Fruit fly (Drosophila melanogaster) whole organism, embryonic: ENCODE data around the gene Dus3.

Experiments
- Asciz ChIP-seq: fragments of 200-800 bp; sonication (Bioruptor generic); optimal IDR thresholded peaks from 2 replicates; lab custom pipeline; 2017; ENCODE audit warnings: missing biosample characterization, mild to moderate bottlenecking, missing genetic modification characterization, missing genetic modification reagents
- Atf-2 ChIP-seq: fragments of 200-800 bp; sonication (Bioruptor generic); optimal IDR thresholded peaks from 2 replicates; lab custom pipeline; 2016; ENCODE audit warnings: missing biosample characterization, missing genetic modification characterization
- Bdp1 ChIP-seq: fragments of 200-800 bp; sonication (Bioruptor generic); optimal IDR thresholded peaks from 3 replicates; lab custom pipeline; 2016; ENCODE audit warnings: missing biosample characterization, missing genetic modification characterization
- Bgb ChIP-seq: fragments of 200-800 bp; sonication (Bioruptor generic); IDR thresholded peaks from 2 replicates; pipeline ENCODE4 v1.3.6; 2022; ENCODE audit warnings: missing biosample characterization, missing genetic modification characterization; ENCODE audit not compliant: partially characterized antibody
- CG1024 ChIP-seq: fragments of 200-800 bp; sonication (Bioruptor generic); IDR thresholded peaks from 2 replicates; pipeline ENCODE4 v1.3.6; 2022; ENCODE audit warnings: missing biosample characterization, missing genetic modification characterization
- CG10267 ChIP-seq: fragments of 200-800 bp; sonication (Bioruptor generic); optimal IDR thresholded peaks from 2 replicates; lab custom pipeline; 2018; ENCODE audit warnings: missing biosample characterization, mild to moderate bottlenecking, missing genetic modification characterization, moderate library complexity
- CG11504 ChIP-seq: fragments of 200-800 bp; sonication (Bioruptor generic); optimal IDR thresholded peaks from 3 replicates; lab custom pipeline; 2019; ENCODE audit warnings: missing biosample characterization, mild to moderate bottlenecking, missing genetic modification characterization, moderate library complexity
- CG11696 ChIP-seq: fragments of 200-800 bp; sonication (Bioruptor generic); IDR thresholded peaks from 2 replicates; pipeline ENCODE4 v1.3.6; 2022; ENCODE audit warnings: missing biosample characterization, missing genetic modification characterization
- CG13624 ChIP-seq: fragments of 200-800 bp; sonication (Bioruptor generic); optimal IDR thresholded peaks from 2 replicates; lab custom pipeline; 2016; ENCODE audit warnings: missing biosample characterization, missing genetic modification characterization
- CG14667 ChIP-seq: fragments of 200-800 bp; sonication (Bioruptor generic); IDR thresholded peaks from 2 replicates; pipeline ENCODE4 v1.3.6; 2022; ENCODE audit warnings: missing biosample characterization, missing genetic modification characterization
- CG14710 ChIP-seq: fragments of 200-800 bp; sonication (Bioruptor generic); optimal IDR thresholded peaks from 3 replicates; lab custom pipeline; 2019; ENCODE audit warnings: missing biosample characterization, mild to moderate bottlenecking, missing genetic modification characterization, moderate library complexity
- CG15011 ChIP-seq: fragments of 200-800 bp; sonication (Bioruptor generic); optimal IDR thresholded peaks from 3 replicates; lab custom pipeline; 2018; ENCODE audit warnings: missing biosample characterization, mild to moderate bottlenecking, missing genetic modification characterization
- CG1647 ChIP-seq: fragments of 200-800 bp; sonication (Bioruptor generic); optimal IDR thresholded peaks from 3 replicates; lab custom pipeline; 2016; ENCODE audit warnings: missing biosample characterization, missing genetic modification characterization
- CG17568 ChIP-seq: fragments of 200-800 bp; sonication (Bioruptor generic); optimal IDR thresholded peaks from 2 replicates; lab custom pipeline; 2018; ENCODE audit warnings: missing biosample characterization, mild to moderate bottlenecking, missing genetic modification characterization, moderate library complexity
- CG17912 ChIP-seq: fragments of 200-800 bp; sonication (Bioruptor generic); optimal IDR thresholded peaks from 2 replicates; lab custom pipeline; 2018; ENCODE audit warnings: missing biosample characterization, mild to moderate bottlenecking, missing genetic modification characterization
- CG18619 ChIP-seq: fragments of 200-800 bp; sonication (Bioruptor generic); optimal IDR thresholded peaks from 3 replicates; lab custom pipeline; 2017; ENCODE audit warnings: missing biosample characterization, mild to moderate bottlenecking, missing genetic modification characterization
- CG30403 ChIP-seq: fragments of 200-800 bp; sonication (Bioruptor generic); optimal IDR thresholded peaks from 3 replicates; lab custom pipeline; 2016; ENCODE audit warnings: missing biosample characterization, missing genetic modification characterization
- CG3065 ChIP-seq: fragments of 200-800 bp; sonication (Bioruptor generic); optimal IDR thresholded peaks from 2 replicates; lab custom pipeline; 2016; ENCODE audit warnings: missing biosample characterization, missing genetic modification characterization
- CG3281 ChIP-seq: fragments of 200-800 bp; sonication (Bioruptor generic); optimal IDR thresholded peaks from 3 replicates; lab custom pipeline; 2017; ENCODE audit warnings: missing biosample characterization, mild to moderate bottlenecking, missing genetic modification characterization
- CG33557 ChIP-seq: fragments of 200-800 bp; sonication (Bioruptor generic); optimal IDR thresholded peaks from 2 replicates; lab custom pipeline; 2019; ENCODE audit warnings: missing biosample characterization, mild to moderate bottlenecking, missing genetic modification characterization, moderate library complexity
- CG4404 ChIP-seq: fragments of 200-800 bp; sonication (Bioruptor generic); IDR thresholded peaks from 2 replicates; pipeline ENCODE4 v1.3.6; 2022; ENCODE audit warnings: missing biosample characterization, missing genetic modification characterization
- CG6854 ChIP-seq: fragments of 200-800 bp; sonication (Bioruptor generic); optimal IDR thresholded peaks from 3 replicates; lab custom pipeline; 2017; ENCODE audit warnings: missing biosample characterization, mild to moderate bottlenecking, missing genetic modification characterization
- CG8089 ChIP-seq: fragments of 200-800 bp; sonication (Bioruptor generic); optimal IDR thresholded peaks from 3 replicates; lab custom pipeline; 2016; ENCODE audit warnings: missing biosample characterization, missing genetic modification characterization
- CG8944 ChIP-seq: fragments of 200-800 bp; sonication (Bioruptor generic); optimal IDR thresholded peaks from 3 replicates; lab custom pipeline; 2016; ENCODE audit warnings: missing biosample characterization, missing genetic modification characterization
- CHES-1-like ChIP-seq: fragments of 200-800 bp; sonication (Bioruptor generic); optimal IDR thresholded peaks from 2 replicates; lab custom pipeline; 2016; ENCODE audit warnings: missing biosample characterization, missing genetic modification characterization
- Dp ChIP-seq: fragments of 200-800 bp; sonication (Bioruptor generic); optimal IDR thresholded peaks from 2 replicates; lab custom pipeline; 2018; ENCODE audit warnings: missing biosample characterization, mild to moderate bottlenecking, missing genetic modification characterization, moderate library complexity
- E2f1 ChIP-seq: fragments of 200-800 bp; sonication (Bioruptor generic); IDR thresholded peaks from 2 replicates; pipeline ENCODE4 v1.3.6; 2022; ENCODE audit warnings: missing biosample characterization, missing genetic modification characterization
- Gsc ChIP-seq: fragments of 200-800 bp; sonication (Bioruptor generic); IDR thresholded peaks from 2 replicates; pipeline ENCODE4 v1.3.6; 2022; ENCODE audit warnings: missing biosample characterization, missing genetic modification characterization
- NK7.1 ChIP-seq: fragments of 200-800 bp; sonication (Bioruptor generic); optimal IDR thresholded peaks from 3 replicates; lab custom pipeline; 2016; ENCODE audit warnings: missing biosample characterization, missing genetic modification characterization
- Ravus ChIP-seq: fragments of 200-800 bp; sonication (Bioruptor generic); IDR thresholded peaks from 2 replicates; pipeline ENCODE4 v1.3.6; 2022; ENCODE audit warnings: missing biosample characterization, missing genetic modification characterization
- aop ChIP-seq: fragments of 200-800 bp; sonication (Bioruptor generic); IDR thresholded peaks from 2 replicates; pipeline ENCODE4 v1.3.6; 2022; ENCODE audit warnings: missing biosample characterization, missing genetic modification characterization
- ap ChIP-seq: fragments of 200-800 bp; sonication (Bioruptor generic); IDR thresholded peaks from 2 replicates; pipeline ENCODE4 v1.3.6; 2022; ENCODE audit warnings: missing biosample characterization, missing genetic modification characterization
- ato ChIP-seq: fragments of 200-800 bp; sonication (Bioruptor generic); IDR thresholded peaks from 2 replicates; pipeline ENCODE4 v1.3.6; 2022; ENCODE audit warnings: missing biosample characterization, missing genetic modification characterization; ENCODE audit not compliant: partially characterized antibody
- bsh ChIP-seq, 2 experiments: fragments of 200-800 bp; sonication (Bioruptor generic); optimal IDR thresholded peaks; 2 replicates each; lab custom pipeline; 2017 to 2018; ENCODE audit warnings: mild to moderate bottlenecking in 2 of 2, missing biosample characterization in 2 of 2, missing genetic modification characterization in 2 of 2, moderate library complexity in 1 of 2
- btn ChIP-seq: fragments of 200-800 bp; sonication (Bioruptor generic); optimal IDR thresholded peaks from 2 replicates; lab custom pipeline; 2016; ENCODE audit warnings: missing biosample characterization, missing genetic modification characterization
- caup ChIP-seq: fragments of 200-800 bp; sonication (Bioruptor generic); optimal IDR thresholded peaks from 3 replicates; lab custom pipeline; 2017; ENCODE audit warnings: missing biosample characterization, mild to moderate bottlenecking, missing genetic modification characterization, moderate library complexity; ENCODE audit not compliant: severe bottlenecking
- en ChIP-seq: fragments of 200-800 bp; sonication (Bioruptor generic); optimal IDR thresholded peaks from 2 replicates; lab custom pipeline; 2016; ENCODE audit warnings: missing biosample characterization, missing genetic modification characterization
- fu2 ChIP-seq: fragments of 200-800 bp; sonication (Bioruptor generic); optimal IDR thresholded peaks from 2 replicates; lab custom pipeline; 2016; ENCODE audit warnings: missing biosample characterization, missing genetic modification characterization
- hkb ChIP-seq, 2 experiments: fragments of 200-800 bp in 1 of 2; fragments of >200 bp in 1 of 2; sonication (Bioruptor generic) in 1 of 2; IDR thresholded peaks in 1 of 2; optimal IDR thresholded peaks in 1 of 2; 2 replicates each; pipeline versions ENCODE4 v1.3.6 to Lab custom; 2017 to 2022; ENCODE audit warnings: missing biosample characterization in 1 of 2, missing genetic modification characterization in 1 of 2
- hth ChIP-seq: fragments of >200 bp; optimal IDR thresholded peaks from 2 replicates; lab custom pipeline; 2017; ENCODE audit warnings: inconsistent platforms
- kay ChIP-seq: fragments of 200-800 bp; sonication (Bioruptor generic); optimal IDR thresholded peaks from 2 replicates; lab custom pipeline; 2016; ENCODE audit warnings: missing biosample characterization, missing genetic modification characterization
- lab ChIP-seq: fragments of 200-800 bp; sonication (Bioruptor generic); optimal IDR thresholded peaks from 3 replicates; lab custom pipeline; 2017; ENCODE audit warnings: missing biosample characterization, missing genetic modification characterization, mild to moderate bottlenecking, moderate library complexity, missing genetic modification reagents
- lola ChIP-seq, 3 experiments: fragments of >200 bp in 2 of 3; fragments of 200-800 bp in 1 of 3; sonication (Bioruptor generic) in 1 of 3; optimal IDR thresholded peaks; 2 replicates each; lab custom pipeline; 2017 to 2019; ENCODE audit warnings: missing biosample characterization in 3 of 3, missing genetic modification characterization in 3 of 3, mild to moderate bottlenecking in 1 of 3, moderate library complexity in 1 of 3
- nerfin-2 ChIP-seq: fragments of 200-800 bp; sonication (Bioruptor generic); IDR thresholded peaks from 2 replicates; pipeline ENCODE4 v1.3.6; 2022; ENCODE audit warnings: missing biosample characterization, missing genetic modification characterization; ENCODE audit not compliant: partially characterized antibody
- pum ChIP-seq: fragments of 200-800 bp; sonication (Bioruptor generic); optimal IDR thresholded peaks from 2 replicates; lab custom pipeline; 2016; ENCODE audit warnings: missing biosample characterization, missing genetic modification characterization
- ranshi ChIP-seq: fragments of 200-800 bp; sonication (Bioruptor generic); IDR thresholded peaks from 2 replicates; pipeline ENCODE4 v1.3.6; 2022; ENCODE audit warnings: missing biosample characterization, missing genetic modification characterization
- sr ChIP-seq: fragments of 200-800 bp; sonication (Bioruptor generic); IDR thresholded peaks from 3 replicates; pipeline ENCODE4 v1.3.6; 2022; ENCODE audit warnings: missing biosample characterization, missing genetic modification characterization
- stwl ChIP-seq: fragments of 200-800 bp; sonication (Bioruptor generic); optimal IDR thresholded peaks from 3 replicates; lab custom pipeline; 2018; ENCODE audit warnings: missing biosample characterization, mild to moderate bottlenecking, missing genetic modification characterization, moderate library complexity
- vvl ChIP-seq: fragments of 200-800 bp; sonication (Bioruptor generic); IDR thresholded peaks from 2 replicates; pipeline ENCODE4 v1.3.6; 2022; ENCODE audit warnings: missing biosample characterization, missing genetic modification characterization

Dus3 gene

dm6 chr2L:19758511-19759128 is at the start of gene Dus3, which contains the start of gene CG10628:
TSS of gene Dus3 (plus strand) at chr2L:19758879.
TSS of gene CG10628 (minus strand) at chr2L:19758615.
- peak; percentile 83 for TF ChIP-seq CG14667 (GFP tag; lab: Robert Waterston, UW)
- peak; percentile 80 for TF ChIP-seq CG11696 (GFP tag; lab: Robert Waterston, UW)
- TF ChIP-seq CG15011 (GFP tag; lab: Kevin White, UChicago): peak; percentile 80
- TF ChIP-seq kay (GFP tag; lab: Kevin White, UChicago): peak; percentile 86
- peak; percentile 95 for TF ChIP-seq lab
- peak; percentile 91 for TF ChIP-seq CG3281
- TF ChIP-seq ato: no peak
- peak; percentile 94 for TF ChIP-seq fu2 (GFP tag; lab: Kevin White, UChicago)
- TF ChIP-seq CG18619 (GFP tag; lab: Kevin White, UChicago): peak; percentile 83
- peak in 1 of 3 experiments; percentile 85 for TF ChIP-seq lola (GFP tag; optimal IDR thresholded peaks at IDR 0.05; lab: Kevin White, UChicago)
- peak; percentile 78 to 95 for TF ChIP-seq bsh (GFP tag; optimal IDR thresholded peaks at IDR 0.05; lab: Kevin White, UChicago)
- TF ChIP-seq CG8089 (GFP tag; lab: Kevin White, UChicago): peak; percentile 78
- TF ChIP-seq Bgb (GFP tag; lab: Robert Waterston, UW): peak; percentile 48; the same call in 1 of the 2 replicates
- TF ChIP-seq Ravus (GFP tag; lab: Robert Waterston, UW): peak; percentile 59
- peak; percentile 43 for TF ChIP-seq Dp (GFP tag; lab: Kevin White, UChicago)
- peak; percentile 77 for TF ChIP-seq CG3065
- no peak for TF ChIP-seq hth (lab: Kevin White, UChicago)
- no peak for TF ChIP-seq CG17568 (GFP tag; lab: Kevin White, UChicago)
- TF ChIP-seq ranshi (GFP tag; lab: Robert Waterston, UW): peak; percentile 93
- TF ChIP-seq CG1647 (GFP tag; lab: Kevin White, UChicago): peak; percentile 84
- peak; percentile 84 for TF ChIP-seq Bdp1 (GFP tag; lab: Kevin White, UChicago)
- TF ChIP-seq aop (GFP tag; lab: Robert Waterston, UW): peak; percentile 66
- TF ChIP-seq E2f1: peak; percentile 89
- peak; percentile 74 for TF ChIP-seq NK7.1 (GFP tag; lab: Kevin White, UChicago)
- peak; percentile 74 for TF ChIP-seq CG6854 (GFP tag; lab: Kevin White, UChicago)
- TF ChIP-seq Atf-2 (GFP tag; lab: Kevin White, UChicago): peak; percentile 84
- peak; percentile 78 for TF ChIP-seq CG1024
- peak; percentile 94 for TF ChIP-seq CHES-1-like (GFP tag; lab: Kevin White, UChicago)
- TF ChIP-seq nerfin-2 (GFP tag; lab: Robert Waterston, UW): no peak
- TF ChIP-seq CG11504 (tag; lab: Kevin White, UChicago): peak; percentile 90
- TF ChIP-seq CG14710 (tag; lab: Kevin White, UChicago): peak; percentile 92
- TF ChIP-seq CG33557 (GFP tag; lab: Kevin White, UChicago): peak; percentile 73
- TF ChIP-seq CG4404 (GFP tag; lab: Robert Waterston, UW): peak; percentile 79
- TF ChIP-seq btn (GFP tag; lab: Kevin White, UChicago): peak; percentile 80
- peak; percentile 82 for TF ChIP-seq CG8944 (GFP tag; lab: Kevin White, UChicago)
- TF ChIP-seq vvl (GFP tag; lab: Robert Waterston, UW): peak; percentile 96
- peak; percentile 78 for TF ChIP-seq ap (GFP tag; lab: Robert Waterston, UW)
- TF ChIP-seq Gsc: peak; percentile 78
- TF ChIP-seq CG17912: peak; percentile 68
- TF ChIP-seq caup (GFP tag; lab: Kevin White, UChicago): peak; percentile 91
- peak; percentile 73 for TF ChIP-seq Asciz (GFP tag; lab: Kevin White, UChicago)
- TF ChIP-seq CG10267: peak; percentile 81
- peak; percentile 83 for TF ChIP-seq en (GFP tag; lab: Kevin White, UChicago)
- TF ChIP-seq pum: peak; percentile 95
- no peak for TF ChIP-seq hkb (optimal IDR thresholded peaks at IDR 0.05; lab: Kevin White, UChicago)
- TF ChIP-seq hkb (GFP tag; IDR thresholded peaks at IDR 0.05; lab: Robert Waterston, UW): peak; percentile 94
- TF ChIP-seq stwl (tag; lab: Kevin White, UChicago): peak; percentile 47
- TF ChIP-seq sr (GFP tag; lab: Robert Waterston, UW): peak; percentile 58; the same call in 2 of the 3 replicates
- TF ChIP-seq CG30403: peak; percentile 95
- TF ChIP-seq CG13624 (GFP tag; lab: Kevin White, UChicago): peak; percentile 94
